Fruit fly (Drosophila melanogaster): ENCODE data around the gene dnk.

DNA sequence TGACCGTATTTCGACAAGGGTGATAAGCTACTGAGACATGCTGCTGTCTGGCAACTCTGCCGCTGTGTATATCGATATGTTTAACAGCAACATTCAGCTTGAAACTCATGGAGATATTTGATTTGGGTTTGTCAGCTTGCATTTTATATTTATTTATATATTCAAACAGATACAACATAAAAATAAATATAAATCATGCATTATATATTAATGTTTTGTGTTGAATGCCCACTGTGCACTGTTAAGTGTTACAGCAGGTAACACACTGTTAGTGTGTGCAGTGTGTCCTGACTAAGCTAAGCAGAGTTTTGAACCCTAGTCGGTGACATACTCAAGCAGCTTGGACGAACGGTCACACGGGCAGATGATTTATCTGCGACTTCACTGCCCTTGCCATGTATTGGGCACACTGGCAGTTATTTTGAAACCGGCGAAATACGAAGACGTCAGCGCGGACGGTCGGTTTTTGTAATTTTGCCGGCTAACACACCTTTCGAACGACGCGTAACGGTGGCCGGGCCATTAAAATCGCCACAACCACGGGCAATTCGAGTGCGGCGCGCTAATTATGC, 2.9 kb downstream of the dnk start, which contains the start of the genes snRNP-U1-C and gukh:
- TF ChIP-seq CG14667 (GFP tag; IDR thresholded peaks at IDR 0.05) (peak; percentile 67), Bdp1 (GFP tag; optimal IDR thresholded peaks at IDR 0.05) (no peak), Mes4 (GFP tag; optimal IDR thresholded peaks at IDR 0.05) (no peak), Hsf (GFP tag; optimal IDR thresholded peaks at IDR 0.05) (peak; percentile 68), Atf-2 (GFP tag; optimal IDR thresholded peaks at IDR 0.05) (no peak), YL-1 (GFP tag; optimal IDR thresholded peaks at IDR 0.05) (peak; percentile 90), lilli (GFP tag; optimal IDR thresholded peaks at IDR 0.05) (peak; percentile 89), Nf-YB (GFP tag; optimal IDR thresholded peaks at IDR 0.05) (peak; percentile 60), CG6854 (GFP tag; optimal IDR thresholded peaks at IDR 0.05) (peak; percentile 18)

Measured in whole organism, embryonic.